Worm (Caenorhabditis elegans): ENCODE measurements around the gene srr-7.

Gene srr-7

DNA sequence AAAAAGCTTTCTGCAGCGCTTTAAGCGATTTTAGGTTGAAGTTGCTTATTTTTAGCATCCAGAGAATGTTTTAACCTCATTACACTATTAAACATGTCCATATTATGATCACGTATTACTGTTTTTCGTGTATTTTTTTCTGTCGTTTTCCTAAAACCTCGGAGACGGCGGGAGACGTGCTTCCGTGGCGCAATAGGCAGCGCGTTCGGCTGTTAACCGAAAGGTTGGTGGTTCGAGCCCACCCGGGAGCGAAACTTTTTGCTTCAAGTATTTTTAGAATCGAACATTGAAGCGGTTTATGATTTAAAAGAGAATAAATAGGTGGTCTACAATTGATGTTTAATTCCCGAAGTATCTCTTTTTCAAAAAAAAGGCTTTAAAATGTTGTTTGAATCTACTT is 28.4 kb downstream of the srr-7 start:
- TF ChIP-seq unc-62 (GFP tag; optimal IDR thresholded peaks at IDR 0.05) = no peak

ce11 chrV:15158691-15159090 is 30.6 kb downstream of the srr-7 start, which contains the start of gene str-45:
Gene str-45, plus strand, starts transcription at chrV:15158991.
- no peak for TF ChIP-seq unc-62 (GFP tag; optimal IDR thresholded peaks at IDR 0.05)

- TF ChIP-seq unc-62 (GFP tag; optimal IDR thresholded peaks at IDR 0.05) = no peak
Observed at ce11 chrV:15162697-15163096, 34.6 kb downstream of the srr-7 start, which contains the start of gene srz-11. Gene srz-11, plus strand, starts transcription at chrV:15163082.

- no peak for TF ChIP-seq unc-62 (GFP tag; optimal IDR thresholded peaks at IDR 0.05)
Observed at ce11 chrV:15175459-15175858, 47.4 kb downstream of the srr-7 start, which contains the start of gene clec-47. Gene clec-47, plus strand, starts transcription at chrV:15175759.
